Fruit fly (Drosophila melanogaster): ENCODE measurements around the gene CG16952.

The CG16952 gene

DNA sequence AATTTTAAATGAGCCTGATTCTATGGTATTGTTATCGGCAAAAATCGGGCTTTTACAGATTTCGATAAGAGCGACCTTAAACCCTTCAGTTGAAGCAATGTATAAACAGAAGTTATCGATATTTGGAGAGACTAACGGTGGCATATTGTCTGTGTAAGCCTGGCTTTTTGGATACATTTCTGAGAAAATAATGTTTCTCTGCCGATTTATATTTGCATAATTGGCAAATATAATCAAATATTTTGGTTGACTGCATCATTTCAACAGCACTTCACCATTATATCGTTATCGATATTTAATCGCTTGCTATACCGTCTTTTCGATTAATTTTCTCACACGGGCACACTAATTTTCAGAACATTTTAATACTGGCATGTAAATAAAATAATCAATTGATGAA, at the start of gene CG16952 (continued):
- TF ChIP-seq Hr78 (GFP tag; optimal IDR thresholded peaks at IDR 0.05) (no peak), cg (GFP tag; optimal IDR thresholded peaks at IDR 0.05) (no peak), HLHmδ (GFP tag; optimal IDR thresholded peaks at IDR 0.05) (no peak), CG2120 (GFP tag; optimal IDR thresholded peaks at IDR 0.05) (peak; percentile 12), CG31365 (tag; optimal IDR thresholded peaks at IDR 0.05) (no peak), CG33213 (GFP tag; optimal IDR thresholded peaks at IDR 0.05) (peak; percentile 3), HLH54F (GFP tag; optimal IDR thresholded peaks at IDR 0.05) (no peak), HHEX (GFP tag; optimal IDR thresholded peaks at IDR 0.05) (no peak), CG15073 (GFP tag; optimal IDR thresholded peaks at IDR 0.05) (no peak), row (GFP tag; IDR thresholded peaks at IDR 0.05) (peak; percentile 59; the same call in 2 of the 3 replicates), CG4617 (GFP tag; optimal IDR thresholded peaks at IDR 0.05; ENCODE audit: borderline replicate concordance) (peak; percentile 26), BtbVII (GFP tag; optimal IDR thresholded peaks at IDR 0.05) (no peak), stc (GFP tag; IDR thresholded peaks at IDR 0.05) (no peak), Sry-β (GFP tag; optimal IDR thresholded peaks at IDR 0.05) (no peak), sima (GFP tag; optimal IDR thresholded peaks at IDR 0.05) (no peak), CG10654 (GFP tag; optimal IDR thresholded peaks at IDR 0.05) (no peak), Deaf1 (tag; optimal IDR thresholded peaks at IDR 0.05) (no peak), nmo (GFP tag; optimal IDR thresholded peaks at IDR 0.05) (peak; percentile 61), gt (GFP tag; IDR thresholded peaks at IDR 0.05) (no peak), Oaz (GFP tag; IDR thresholded peaks at IDR 0.05) (no peak), CG1602 (GFP tag; optimal IDR thresholded peaks at IDR 0.05) (no peak), CG10462 (GFP tag; optimal IDR thresholded peaks at IDR 0.05) (peak; percentile 55), tio (GFP tag; optimal IDR thresholded peaks at IDR 0.05) (no peak), phol (tag; optimal IDR thresholded peaks at IDR 0.05) (peak; percentile 51), CG7556 (GFP tag; optimal IDR thresholded peaks at IDR 0.05) (no peak), ranshi (GFP tag; IDR thresholded peaks at IDR 0.05) (no peak), mld (GFP tag; IDR thresholded peaks at IDR 0.05; ENCODE audit: partially characterized antibody) (peak; percentile 62; the same call in 1 of the 3 replicates), CG15011 (GFP tag; optimal IDR thresholded peaks at IDR 0.05) (no peak), Atf3 (GFP tag; optimal IDR thresholded peaks at IDR 0.05) (no peak), bigmax (GFP tag; optimal IDR thresholded peaks at IDR 0.05) (no peak), Adf1 (GFP tag; IDR thresholded peaks at IDR 0.05) (no peak), CG10321 (GFP tag; IDR thresholded peaks at IDR 0.05) (no peak), fru (optimal IDR thresholded peaks at IDR 0.05) (no peak), CG18599 (GFP tag; optimal IDR thresholded peaks at IDR 0.05) (no peak), sqz (GFP tag; optimal IDR thresholded peaks at IDR 0.05) (no peak), CG10979 (tag; optimal IDR thresholded peaks at IDR 0.05) (no peak), Myb (GFP tag; optimal IDR thresholded peaks at IDR 0.05) (peak; percentile 51), Nf-YC (tag; optimal IDR thresholded peaks at IDR 0.05) (no peak), HLH4C (GFP tag; IDR thresholded peaks at IDR 0.05; ENCODE audit: partially characterized antibody) (peak; percentile 96), CG11696 (GFP tag; IDR thresholded peaks at IDR 0.05) (no peak), p53 (GFP tag; optimal IDR thresholded peaks at IDR 0.05) (no peak), CG34376 (GFP tag; optimal IDR thresholded peaks at IDR 0.05) (peak; percentile 10), Drgx (GFP tag; IDR thresholded peaks at IDR 0.05) (no peak), jing (GFP tag; optimal IDR thresholded peaks at IDR 0.05) (no peak), CG12942 (GFP tag; optimal IDR thresholded peaks at IDR 0.05) (no peak), CG6272 (GFP tag; IDR thresholded peaks at IDR 0.05) (no peak), Hmx (GFP tag; optimal IDR thresholded peaks at IDR 0.05) (no peak), pum (GFP tag; optimal IDR thresholded peaks at IDR 0.05) (no peak), CG14667 (GFP tag; IDR thresholded peaks at IDR 0.05) (no peak), Mad (GFP tag; optimal IDR thresholded peaks at IDR 0.05) (no peak), nerfin-1 (tag; optimal IDR thresholded peaks at IDR 0.05) (peak; percentile 56), chn (GFP tag; optimal IDR thresholded peaks at IDR 0.05) (no peak)

Measured in whole organism, embryonic.